Fruit fly (Drosophila melanogaster) whole organism, embryonic: ENCODE measurements around the gene Gs2.
A peak's percentile ranks its signal among the peaks of the same experiment; 100 is the strongest.

Experiments
- Blimp-1 ChIP-seq: fragments of 200-800 bp; sonication (Bioruptor generic); optimal IDR thresholded peaks from 3 replicates; lab custom pipeline; 2018; ENCODE audit warnings: missing biosample characterization, missing genetic modification characterization, mild to moderate bottlenecking, moderate library complexity, missing genetic modification reagents
- CG10462 ChIP-seq: fragments of 200-800 bp; sonication (Bioruptor generic); optimal IDR thresholded peaks from 2 replicates; lab custom pipeline; 2016; ENCODE audit warnings: missing biosample characterization, missing genetic modification characterization
- CG10543 ChIP-seq: fragments of 200-800 bp; sonication (Bioruptor generic); optimal IDR thresholded peaks from 3 replicates; lab custom pipeline; 2017; ENCODE audit warnings: missing biosample characterization, mild to moderate bottlenecking, missing genetic modification characterization, moderate library complexity
- CG10959 ChIP-seq: fragments of 200-800 bp; sonication (Bioruptor generic); IDR thresholded peaks from 2 replicates; pipeline ENCODE4 v1.3.6; 2022; ENCODE audit warnings: missing biosample characterization, missing genetic modification characterization
- CG1233 ChIP-seq: fragments of 200-800 bp; sonication (Bioruptor generic); optimal IDR thresholded peaks from 4 replicates; lab custom pipeline; 2018; ENCODE audit warnings: missing biosample characterization, mild to moderate bottlenecking, missing genetic modification characterization
- CG12659 ChIP-seq: fragments of 200-800 bp; sonication (Bioruptor generic); optimal IDR thresholded peaks from 3 replicates; lab custom pipeline; 2017; ENCODE audit warnings: mild to moderate bottlenecking, missing biosample characterization, missing genetic modification reagents, missing genetic modification characterization
- CG13424 ChIP-seq: fragments of 200-800 bp; sonication (Bioruptor generic); optimal IDR thresholded peaks from 2 replicates; lab custom pipeline; 2019; ENCODE audit warnings: missing biosample characterization, mild to moderate bottlenecking, missing genetic modification characterization, moderate library complexity
- CG1602 ChIP-seq: fragments of 200-800 bp; sonication (Bioruptor generic); optimal IDR thresholded peaks from 3 replicates; lab custom pipeline; 2016; ENCODE audit warnings: missing biosample characterization, missing genetic modification characterization
- CG16813 ChIP-seq: fragments of 200-800 bp; sonication (Bioruptor generic); IDR thresholded peaks from 3 replicates; pipeline ENCODE4 v1.3.6; 2022; ENCODE audit warnings: missing biosample characterization, missing genetic modification characterization; ENCODE audit not compliant: partially characterized antibody
- CG18011 ChIP-seq: fragments of 200-800 bp; sonication (Bioruptor generic); optimal IDR thresholded peaks from 2 replicates; lab custom pipeline; 2017; ENCODE audit warnings: missing biosample characterization, missing genetic modification characterization, mild to moderate bottlenecking, moderate library complexity, missing genotype
- CG2129 ChIP-seq: fragments of 200-800 bp; sonication (Bioruptor generic); IDR thresholded peaks from 2 replicates; pipeline ENCODE4 v1.3.6; 2022; ENCODE audit warnings: missing biosample characterization, missing genetic modification characterization; ENCODE audit not compliant: partially characterized antibody
- CG2875 ChIP-seq: fragments of 200-800 bp; sonication (Bioruptor generic); optimal IDR thresholded peaks from 2 replicates; lab custom pipeline; 2017; ENCODE audit warnings: missing biosample characterization, mild to moderate bottlenecking, missing genetic modification characterization, missing genetic modification reagents
- CG31388 ChIP-seq: fragments of 200-800 bp; sonication (Bioruptor generic); optimal IDR thresholded peaks from 2 replicates; lab custom pipeline; 2016; ENCODE audit warnings: missing biosample characterization, missing genetic modification characterization
- CG31441 ChIP-seq: fragments of 200-800 bp; sonication (Bioruptor generic); IDR thresholded peaks from 2 replicates; pipeline ENCODE4 v1.3.6; 2022; ENCODE audit warnings: missing biosample characterization, missing genetic modification characterization
- CG42726 ChIP-seq: fragments of 200-800 bp; sonication (Bioruptor generic); IDR thresholded peaks from 2 replicates; pipeline ENCODE4 v1.3.6; 2022; ENCODE audit warnings: missing biosample characterization, missing genetic modification characterization; ENCODE audit not compliant: partially characterized antibody
- CG4404 ChIP-seq: fragments of 200-800 bp; sonication (Bioruptor generic); IDR thresholded peaks from 2 replicates; pipeline ENCODE4 v1.3.6; 2022; ENCODE audit warnings: missing biosample characterization, missing genetic modification characterization
- CG5953 ChIP-seq: fragments of 200-800 bp; sonication (Bioruptor generic); IDR thresholded peaks from 2 replicates; pipeline ENCODE4 v1.3.6; 2022; ENCODE audit warnings: missing biosample characterization, missing genetic modification characterization
- CG8388 ChIP-seq: fragments of 200-800 bp; sonication (Bioruptor generic); optimal IDR thresholded peaks from 2 replicates; lab custom pipeline; 2019; ENCODE audit warnings: missing biosample characterization, mild to moderate bottlenecking, missing genetic modification characterization, moderate library complexity
- CG9215 ChIP-seq: fragments of 200-800 bp; sonication (Bioruptor generic); IDR thresholded peaks from 2 replicates; pipeline ENCODE4 v1.3.6; 2022; ENCODE audit warnings: missing biosample characterization, missing genetic modification characterization
- CHES-1-like ChIP-seq: fragments of 200-800 bp; sonication (Bioruptor generic); optimal IDR thresholded peaks from 2 replicates; lab custom pipeline; 2016; ENCODE audit warnings: missing biosample characterization, missing genetic modification characterization
- Camta ChIP-seq: fragments of 200-800 bp; sonication (Bioruptor generic); optimal IDR thresholded peaks from 2 replicates; lab custom pipeline; 2016; ENCODE audit warnings: missing biosample characterization, missing genetic modification characterization
- Dad ChIP-seq: fragments of 200-800 bp; sonication (Bioruptor generic); optimal IDR thresholded peaks from 3 replicates; lab custom pipeline; 2016; ENCODE audit warnings: missing biosample characterization, missing genetic modification characterization
- GATAe ChIP-seq: fragments of 200-800 bp; sonication (Bioruptor generic); conservative IDR thresholded peaks from 2 replicates; pipeline ENCODE4 v1.3.6; 2022; ENCODE audit warnings: missing biosample characterization, missing genetic modification characterization
- Hand ChIP-seq: fragments of 200-800 bp; sonication (Bioruptor generic); optimal IDR thresholded peaks from 2 replicates; lab custom pipeline; 2017; ENCODE audit warnings: mild to moderate bottlenecking, missing biosample characterization, missing genetic modification reagents, missing genetic modification characterization
- Hsf ChIP-seq: fragments of 200-800 bp; sonication (Bioruptor generic); optimal IDR thresholded peaks from 3 replicates; lab custom pipeline; 2016; ENCODE audit warnings: missing biosample characterization, missing genetic modification characterization
- Meics ChIP-seq: fragments of 200-800 bp; sonication (Bioruptor generic); optimal IDR thresholded peaks from 2 replicates; lab custom pipeline; 2017; ENCODE audit warnings: missing biosample characterization, mild to moderate bottlenecking, missing genetic modification characterization
- NC2β ChIP-seq: fragments of 200-800 bp; sonication (Bioruptor generic); optimal IDR thresholded peaks from 2 replicates; lab custom pipeline; 2016; ENCODE audit warnings: missing biosample characterization, missing genetic modification characterization
- NFAT ChIP-seq: fragments of 200-800 bp; sonication (Bioruptor generic); IDR thresholded peaks from 2 replicates; pipeline ENCODE4 v1.3.6; 2022; ENCODE audit warnings: missing biosample characterization, missing genetic modification characterization
- Pdp1 ChIP-seq, 2 experiments: fragments of 200-800 bp; sonication (Bioruptor generic); optimal IDR thresholded peaks; 3 replicates each; lab custom pipeline; 2016; ENCODE audit warnings: missing biosample characterization in 2 of 2, missing genetic modification characterization in 2 of 2, mild to moderate bottlenecking in 1 of 2, moderate library complexity in 1 of 2
- Poxn ChIP-seq: fragments of 200-800 bp; sonication (Bioruptor generic); IDR thresholded peaks from 2 replicates; pipeline ENCODE4 v1.3.6; 2022; ENCODE audit warnings: missing biosample characterization, missing genetic modification characterization
- Ssrp ChIP-seq: fragments of 200-800 bp; sonication (Bioruptor generic); optimal IDR thresholded peaks from 2 replicates; lab custom pipeline; 2018; ENCODE audit warnings: missing biosample characterization, mild to moderate bottlenecking, missing genetic modification characterization, moderate library complexity
- Tbp ChIP-seq: fragments of >200 bp; optimal IDR thresholded peaks from 2 replicates; lab custom pipeline; 2018; ENCODE audit warnings: missing biosample characterization, missing genetic modification characterization
- Xbp1 ChIP-seq: fragments of 200-800 bp; sonication (Bioruptor generic); optimal IDR thresholded peaks from 3 replicates; lab custom pipeline; 2016; ENCODE audit warnings: missing biosample characterization, mild to moderate bottlenecking, missing genetic modification characterization
- ac ChIP-seq: fragments of 200-800 bp; sonication (Bioruptor generic); optimal IDR thresholded peaks from 3 replicates; lab custom pipeline; 2017; ENCODE audit warnings: missing biosample characterization, mild to moderate bottlenecking, missing genetic modification characterization
- bab2 ChIP-seq: fragments of 200-800 bp; sonication (Bioruptor generic); optimal IDR thresholded peaks from 2 replicates; lab custom pipeline; 2016; ENCODE audit warnings: missing biosample characterization, missing genetic modification characterization
- da ChIP-seq: fragments of 200-800 bp; sonication (Bioruptor generic); optimal IDR thresholded peaks from 2 replicates; lab custom pipeline; 2016; ENCODE audit warnings: missing biosample characterization, missing genetic modification characterization
- gcm ChIP-seq: fragments of 200-800 bp; sonication (Bioruptor generic); optimal IDR thresholded peaks from 2 replicates; lab custom pipeline; 2019; ENCODE audit warnings: missing biosample characterization, mild to moderate bottlenecking, missing genetic modification characterization, moderate library complexity
- grn ChIP-seq: fragments of 200-800 bp; sonication (Bioruptor generic); optimal IDR thresholded peaks from 3 replicates; lab custom pipeline; 2017; ENCODE audit warnings: missing biosample characterization, missing genetic modification characterization
- gt ChIP-seq: fragments of 200-800 bp; sonication (Bioruptor generic); IDR thresholded peaks from 2 replicates; pipeline ENCODE4 v1.3.6; 2022; ENCODE audit warnings: missing biosample characterization, missing genetic modification characterization
- lbe ChIP-seq: fragments of 200-800 bp; sonication (Bioruptor generic); optimal IDR thresholded peaks from 2 replicates; lab custom pipeline; 2016; ENCODE audit warnings: missing biosample characterization, mild to moderate bottlenecking, missing genetic modification characterization
- lilli ChIP-seq: fragments of 200-800 bp; sonication (Bioruptor generic); optimal IDR thresholded peaks from 3 replicates; lab custom pipeline; 2016; ENCODE audit warnings: missing biosample characterization, missing genetic modification characterization
- nau ChIP-seq: fragments of 200-800 bp; sonication (Bioruptor generic); optimal IDR thresholded peaks from 3 replicates; lab custom pipeline; 2017; ENCODE audit warnings: missing biosample characterization, mild to moderate bottlenecking, missing genetic modification characterization, missing genetic modification reagents
- p53 ChIP-seq: fragments of 200-800 bp; sonication (Bioruptor generic); optimal IDR thresholded peaks from 2 replicates; lab custom pipeline; 2016; ENCODE audit warnings: missing biosample characterization, missing genetic modification characterization
- pb ChIP-seq: fragments of 200-800 bp; sonication (Bioruptor generic); optimal IDR thresholded peaks from 3 replicates; lab custom pipeline; 2016; ENCODE audit warnings: missing biosample characterization, missing genetic modification characterization
- pfk ChIP-seq: fragments of 200-800 bp; sonication (Bioruptor generic); optimal IDR thresholded peaks from 2 replicates; lab custom pipeline; 2018; ENCODE audit warnings: missing biosample characterization, mild to moderate bottlenecking, missing genetic modification characterization, moderate library complexity
- pzg ChIP-seq: fragments of 200-800 bp; sonication (Bioruptor generic); optimal IDR thresholded peaks from 3 replicates; lab custom pipeline; 2018; ENCODE audit warnings: missing biosample characterization, mild to moderate bottlenecking, missing genetic modification characterization, moderate library complexity
- sc ChIP-seq, 3 experiments: fragments of >200 bp in 2 of 3; fragments of 200-800 bp in 1 of 3; sonication (Bioruptor generic) in 1 of 3; optimal IDR thresholded peaks; 2 replicates in 2 of 3; 3 replicates in 1 of 3; lab custom pipeline; 2017; ENCODE audit warnings: mild to moderate bottlenecking in 1 of 3, missing biosample characterization in 1 of 3, missing genetic modification characterization in 1 of 3, missing genetic modification reagents in 1 of 3
- twi ChIP-seq: fragments of 200-800 bp; optimal IDR thresholded peaks from 2 replicates; lab custom pipeline; 2019; ENCODE audit warnings: missing biosample characterization, mild to moderate bottlenecking, missing genetic modification characterization, moderate library complexity
- unpg ChIP-seq: fragments of 200-800 bp; sonication (Bioruptor generic); optimal IDR thresholded peaks from 3 replicates; lab custom pipeline; 2018; ENCODE audit warnings: missing biosample characterization, mild to moderate bottlenecking, missing genetic modification characterization, moderate library complexity
- wdn ChIP-seq: fragments of 200-800 bp; sonication (Bioruptor generic); IDR thresholded peaks from 2 replicates; pipeline ENCODE4 v1.3.6; 2022; ENCODE audit warnings: missing biosample characterization, missing genetic modification characterization

Gs2 gene

dm6 chrX:11451027-11451572 lies 28.5 kb downstream of the Gs2 start (continued):
- TF ChIP-seq CG4404 (GFP tag; lab: Robert Waterston, UW) (0 out of 2 replicates have a peak, but pooled peaks have one; percentile 33), pb (GFP tag; lab: Kevin White, UChicago) (no peak), Dad (GFP tag; lab: Kevin White, UChicago) (no peak), CG31441 (GFP tag; lab: Robert Waterston, UW) (no peak), CHES-1-like (GFP tag; lab: Kevin White, UChicago) (peak; percentile 16), da (GFP tag; lab: Kevin White, UChicago) (no peak), CG2875 (no peak), CG10959 (GFP tag; lab: Robert Waterston, UW) (no peak), bab2 (no peak), Tbp (GFP tag; lab: Kevin White, UChicago) (no peak), NC2β (GFP tag; lab: Kevin White, UChicago) (no peak), CG10543 (no peak), Pdp1 (GFP tag; optimal IDR thresholded peaks at IDR 0.05; lab: Kevin White, UChicago) (peak; percentile 18 to 39), p53 (GFP tag; lab: Kevin White, UChicago) (no peak), CG31388 (GFP tag; lab: Kevin White, UChicago) (no peak), pfk (GFP tag; lab: Kevin White, UChicago) (no peak), CG1602 (GFP tag; lab: Kevin White, UChicago) (peak; percentile 25), twi (tag; lab: Kevin White, UChicago) (no peak), CG10462 (GFP tag; lab: Kevin White, UChicago) (no peak), Hsf (GFP tag; lab: Kevin White, UChicago) (peak; percentile 27), nau (no peak), NFAT (GFP tag; lab: Robert Waterston, UW) (peak; percentile 54; the same call in 1 of the 2 replicates), CG2129 (GFP tag; lab: Robert Waterston, UW) (no peak), CG12659 (GFP tag; lab: Kevin White, UChicago) (peak; percentile 31), gt (GFP tag; lab: Robert Waterston, UW) (no peak), CG5953 (GFP tag; lab: Robert Waterston, UW) (0 out of 2 replicates have a peak, but pooled peaks have one; percentile 12), Camta (GFP tag; lab: Kevin White, UChicago) (no peak), Xbp1 (GFP tag; lab: Kevin White, UChicago) (peak; percentile 60), CG1233 (GFP tag; lab: Kevin White, UChicago) (no peak), ac (no peak), sc (optimal IDR thresholded peaks at IDR 0.05; lab: Kevin White, UChicago) (no peak), sc (GFP tag; optimal IDR thresholded peaks at IDR 0.05; lab: Kevin White, UChicago) (no peak), CG42726 (GFP tag; lab: Robert Waterston, UW) (no peak), Blimp-1 (GFP tag; lab: Kevin White, UChicago) (peak; percentile 7), wdn (no peak), unpg (GFP tag; lab: Kevin White, UChicago) (peak; percentile 58), Meics (GFP tag; lab: Kevin White, UChicago) (peak; percentile 44), gcm (no peak), CG9215 (GFP tag; lab: Robert Waterston, UW) (peak; percentile 52; the same call in 1 of the 2 replicates), Poxn (GFP tag; lab: Robert Waterston, UW) (no peak), CG13424 (tag; lab: Kevin White, UChicago) (peak; percentile 53), CG18011 (GFP tag; lab: Kevin White, UChicago) (no peak), CG8388 (GFP tag; lab: Kevin White, UChicago) (no peak), pzg (GFP tag; lab: Kevin White, UChicago) (no peak), GATAe (no peak), Hand (GFP tag; lab: Kevin White, UChicago) (no peak), lbe (GFP tag; lab: Kevin White, UChicago) (no peak), CG16813 (no peak), lilli (GFP tag; lab: Kevin White, UChicago) (peak; percentile 67), Ssrp (tag; lab: Kevin White, UChicago) (peak; percentile 5), grn (GFP tag; lab: Kevin White, UChicago) (no peak)
